Fruit fly (Drosophila melanogaster): ENCODE results near the gene CG5265.

CG5265 gene

dm6 chr3R:17125339-17126044 is 13.3 kb upstream of the CG5265 start, which contains the start of gene cher:
Gene cher (minus strand): TSS chr3R:17125389.
- no peak for TF ChIP-seq EcR (GFP tag; optimal IDR thresholded peaks at IDR 0.05)
- no peak for TF ChIP-seq CG8478 (optimal IDR thresholded peaks at IDR 0.05)
- no peak for TF ChIP-seq Dll (optimal IDR thresholded peaks at IDR 0.05)
- no peak for TF ChIP-seq psq (optimal IDR thresholded peaks at IDR 0.05)
- no peak for TF ChIP-seq pan (optimal IDR thresholded peaks at IDR 0.05)
- TF ChIP-seq usp (GFP tag; optimal IDR thresholded peaks at IDR 0.05), result no peak

dm6 chr3R:17126838-17127237 is 12.0 kb upstream of the CG5265 start, which contains the start of the genes CG17477 and CG31269:
Gene CG17477 (minus strand): TSS chr3R:17126938.
Gene CG31269 (plus strand): TSS chr3R:17127126.
- TF ChIP-seq pan (optimal IDR thresholded peaks at IDR 0.05), result no peak
- TF ChIP-seq psq (optimal IDR thresholded peaks at IDR 0.05), result no peak
- no peak for TF ChIP-seq usp (GFP tag; optimal IDR thresholded peaks at IDR 0.05)
- TF ChIP-seq EcR (GFP tag; optimal IDR thresholded peaks at IDR 0.05), result no peak
- TF ChIP-seq Dll (optimal IDR thresholded peaks at IDR 0.05), result no peak
- TF ChIP-seq CG8478 (optimal IDR thresholded peaks at IDR 0.05), result no peak

- no peak for TF ChIP-seq psq (optimal IDR thresholded peaks at IDR 0.05)
- TF ChIP-seq CG8478 (optimal IDR thresholded peaks at IDR 0.05), result no peak
- TF ChIP-seq EcR (GFP tag; optimal IDR thresholded peaks at IDR 0.05), result no peak
- no peak for TF ChIP-seq usp (GFP tag; optimal IDR thresholded peaks at IDR 0.05)
- TF ChIP-seq pan (optimal IDR thresholded peaks at IDR 0.05), result no peak
- no peak for TF ChIP-seq Dll (optimal IDR thresholded peaks at IDR 0.05)
Observed at dm6 chr3R:17127912-17128311, 10.9 kb upstream of the CG5265 start, which contains the start of gene CG31265. Gene CG31265 (plus strand): TSS chr3R:17128212.

- no peak for TF ChIP-seq usp (GFP tag; optimal IDR thresholded peaks at IDR 0.05)
- no peak for TF ChIP-seq pan (optimal IDR thresholded peaks at IDR 0.05)
- no peak for TF ChIP-seq Dll (optimal IDR thresholded peaks at IDR 0.05)
- TF ChIP-seq psq (optimal IDR thresholded peaks at IDR 0.05), result no peak
- TF ChIP-seq CG8478 (optimal IDR thresholded peaks at IDR 0.05), result no peak
- no peak for TF ChIP-seq EcR (GFP tag; optimal IDR thresholded peaks at IDR 0.05)
Observed at dm6 chr3R:17130326-17130725, 8.5 kb upstream of the CG5265 start, which contains the start of gene CG17475. Gene CG17475 (minus strand): TSS chr3R:17130426.

dm6 chr3R:17132098-17132712 is 6.6 kb upstream of the CG5265 start, which contains the start of the genes CG4053 and CG31266:
Gene CG4053 (minus strand): TSS chr3R:17132198.
Gene CG31266 (plus strand): TSS chr3R:17132662.
- TF ChIP-seq usp (GFP tag; optimal IDR thresholded peaks at IDR 0.05) (no peak), CG8478 (optimal IDR thresholded peaks at IDR 0.05) (no peak), Dll (optimal IDR thresholded peaks at IDR 0.05) (no peak), EcR (GFP tag; optimal IDR thresholded peaks at IDR 0.05) (no peak), pan (optimal IDR thresholded peaks at IDR 0.05) (no peak)

dm6 chr3R:17133897-17134296 is 4.9 kb upstream of the CG5265 start, which contains the start of gene CG31267:
Gene CG31267 (plus strand): TSS chr3R:17134197.
- no peak for TF ChIP-seq Dll (optimal IDR thresholded peaks at IDR 0.05)
- TF ChIP-seq CG8478 (optimal IDR thresholded peaks at IDR 0.05), result no peak
- no peak for TF ChIP-seq pan (optimal IDR thresholded peaks at IDR 0.05)
- no peak for TF ChIP-seq usp (GFP tag; optimal IDR thresholded peaks at IDR 0.05)
- TF ChIP-seq psq (optimal IDR thresholded peaks at IDR 0.05), result no peak
- TF ChIP-seq EcR (GFP tag; optimal IDR thresholded peaks at IDR 0.05), result no peak

dm6 chr3R:17135747-17136146 is 3.1 kb upstream of the CG5265 start, which contains the start of gene CG5246:
Gene CG5246 (plus strand): TSS chr3R:17136111.
- no peak for TF ChIP-seq usp (GFP tag; optimal IDR thresholded peaks at IDR 0.05)
- no peak for TF ChIP-seq psq (optimal IDR thresholded peaks at IDR 0.05)
- no peak for TF ChIP-seq pan (optimal IDR thresholded peaks at IDR 0.05)
- TF ChIP-seq CG8478 (optimal IDR thresholded peaks at IDR 0.05), result no peak
- no peak for TF ChIP-seq Dll (optimal IDR thresholded peaks at IDR 0.05)
- TF ChIP-seq EcR (GFP tag; optimal IDR thresholded peaks at IDR 0.05), result no peak

dm6 chr3R:17137593-17137992 is 1.2 kb upstream of the CG5265 start, which contains the start of gene CG5255:
Gene CG5255 (plus strand): TSS chr3R:17137893.
- TF ChIP-seq Dll (optimal IDR thresholded peaks at IDR 0.05), result no peak
- TF ChIP-seq psq (optimal IDR thresholded peaks at IDR 0.05), result no peak
- TF ChIP-seq pan (optimal IDR thresholded peaks at IDR 0.05), result no peak
- no peak for TF ChIP-seq CG8478 (optimal IDR thresholded peaks at IDR 0.05)
- TF ChIP-seq usp (GFP tag; optimal IDR thresholded peaks at IDR 0.05), result no peak
- no peak for TF ChIP-seq EcR (GFP tag; optimal IDR thresholded peaks at IDR 0.05)

- TF ChIP-seq Dll (optimal IDR thresholded peaks at IDR 0.05) (no peak), EcR (GFP tag; optimal IDR thresholded peaks at IDR 0.05) (no peak), pan (optimal IDR thresholded peaks at IDR 0.05) (no peak), psq (optimal IDR thresholded peaks at IDR 0.05) (no peak), usp (GFP tag; optimal IDR thresholded peaks at IDR 0.05) (no peak), CG8478 (optimal IDR thresholded peaks at IDR 0.05) (no peak)
Observed at dm6 chr3R:17142304-17142703, 3.5 kb downstream of the CG5265 start, which contains the start of gene TwdlW. Gene TwdlW (minus strand): TSS chr3R:17142404.

dm6 chr3R:17147647-17148244 is 8.9 kb downstream of the CG5265 start:
- TF ChIP-seq psq (optimal IDR thresholded peaks at IDR 0.05) (no peak), CG8478 (optimal IDR thresholded peaks at IDR 0.05) (no peak)

dm6 chr3R:17149080-17149746 is 10.4 kb downstream of the CG5265 start, which contains the start of the genes m-cup and Det:
Gene m-cup (minus strand): TSS chr3R:17149412.
Gene Det (plus strand): TSS chr3R:17149667.
- TF ChIP-seq usp (GFP tag; optimal IDR thresholded peaks at IDR 0.05) (no peak), Dll (optimal IDR thresholded peaks at IDR 0.05) (no peak), pan (optimal IDR thresholded peaks at IDR 0.05) (no peak), EcR (GFP tag; optimal IDR thresholded peaks at IDR 0.05) (no peak), psq (optimal IDR thresholded peaks at IDR 0.05) (no peak), CG8478 (optimal IDR thresholded peaks at IDR 0.05) (no peak)

Data from whole organism.